Fruit fly (Drosophila melanogaster) whole organism, embryonic: ENCODE results near the gene Boh1.

Experiments used
- Bgb ChIP-seq: fragments of 200-800 bp; sonication (Bioruptor generic); IDR thresholded peaks from 2 replicates; pipeline ENCODE4 v1.3.6; 2022; ENCODE audit warnings: missing biosample characterization, missing genetic modification characterization; ENCODE audit not compliant: partially characterized antibody
- CG12219 ChIP-seq: fragments of 200-800 bp; sonication (Bioruptor generic); optimal IDR thresholded peaks from 3 replicates; lab custom pipeline; 2018; ENCODE audit warnings: missing biosample characterization, mild to moderate bottlenecking, missing genetic modification characterization
- CG13287 ChIP-seq: fragments of 200-800 bp; sonication (Bioruptor generic); IDR thresholded peaks from 2 replicates; pipeline ENCODE4 v1.3.6; 2022; ENCODE audit warnings: missing biosample characterization, missing genetic modification characterization; ENCODE audit not compliant: partially characterized antibody
- CG15479 ChIP-seq: fragments of 200-800 bp; sonication (Bioruptor generic); optimal IDR thresholded peaks from 3 replicates; lab custom pipeline; 2019; ENCODE audit warnings: missing biosample characterization, mild to moderate bottlenecking, missing genetic modification characterization, moderate library complexity
- CG16863 ChIP-seq: fragments of 200-800 bp; sonication (Bioruptor generic); optimal IDR thresholded peaks from 3 replicates; lab custom pipeline; 2016; ENCODE audit warnings: missing biosample characterization, missing genetic modification characterization
- CG17328 ChIP-seq: fragments of 200-800 bp; sonication (Bioruptor generic); IDR thresholded peaks from 2 replicates; pipeline ENCODE4 v1.3.6; 2022; ENCODE audit warnings: missing biosample characterization, missing genetic modification characterization
- CG30020 ChIP-seq: fragments of 200-800 bp; optimal IDR thresholded peaks from 2 replicates; lab custom pipeline; 2019; ENCODE audit warnings: missing biosample characterization, mild to moderate bottlenecking, missing genetic modification characterization, moderate library complexity
- CG32772 ChIP-seq: fragments of 200-800 bp; sonication (Bioruptor generic); IDR thresholded peaks from 2 replicates; pipeline ENCODE4 v1.3.6; 2022; ENCODE audit warnings: missing biosample characterization, missing genetic modification characterization
- CG34224 ChIP-seq: fragments of 200-800 bp; sonication (Bioruptor generic); IDR thresholded peaks from 3 replicates; pipeline ENCODE4 v1.3.6; 2022; ENCODE audit warnings: missing biosample characterization, missing genetic modification characterization; ENCODE audit not compliant: partially characterized antibody
- CG3726 ChIP-seq: fragments of 200-800 bp; sonication (Bioruptor generic); IDR thresholded peaks from 3 replicates; pipeline ENCODE4, ENCODE4 v1.3.6; 2022; ENCODE audit warnings: missing biosample characterization, missing genetic modification characterization
- CG4820 ChIP-seq: fragments of 200-800 bp; sonication (Bioruptor generic); optimal IDR thresholded peaks from 3 replicates; lab custom pipeline; 2016; ENCODE audit warnings: missing biosample characterization, missing genetic modification characterization
- CG5180 ChIP-seq: fragments of 200-800 bp; sonication (Bioruptor generic); optimal IDR thresholded peaks from 3 replicates; lab custom pipeline; 2017; ENCODE audit warnings: missing biosample characterization, missing genetic modification characterization, mild to moderate bottlenecking, moderate library complexity, missing genetic modification reagents
- CG7372 ChIP-seq: fragments of 200-800 bp; sonication (Bioruptor generic); IDR thresholded peaks from 2 replicates; pipeline ENCODE4 v1.3.6; 2022; ENCODE audit warnings: missing biosample characterization, missing genetic modification characterization
- CG7786 ChIP-seq: fragments of 200-800 bp; sonication (Bioruptor generic); optimal IDR thresholded peaks from 2 replicates; lab custom pipeline; 2016; ENCODE audit warnings: missing biosample characterization, missing genetic modification characterization
- CG9797 ChIP-seq: fragments of 200-800 bp; sonication (Bioruptor generic); optimal IDR thresholded peaks from 3 replicates; lab custom pipeline; 2018; ENCODE audit warnings: missing biosample characterization, mild to moderate bottlenecking, missing genetic modification characterization
- CG9817 ChIP-seq: fragments of 200-800 bp; sonication (Bioruptor generic); optimal IDR thresholded peaks from 2 replicates; lab custom pipeline; 2018; ENCODE audit warnings: missing biosample characterization, mild to moderate bottlenecking, missing genetic modification characterization, moderate library complexity
- CoRest ChIP-seq: fragments of 200-800 bp; sonication (Bioruptor generic); optimal IDR thresholded peaks from 3 replicates; lab custom pipeline; 2018; ENCODE audit warnings: missing biosample characterization, mild to moderate bottlenecking, missing genetic modification characterization, moderate library complexity
- Gug ChIP-seq: fragments of 200-800 bp; sonication (Bioruptor generic); IDR thresholded peaks from 4 replicates; pipeline ENCODE4 v1.3.6; 2022; ENCODE audit warnings: missing biosample characterization, missing genetic modification characterization
- Hand ChIP-seq: fragments of 200-800 bp; sonication (Bioruptor generic); optimal IDR thresholded peaks from 2 replicates; lab custom pipeline; 2017; ENCODE audit warnings: mild to moderate bottlenecking, missing biosample characterization, missing genetic modification reagents, missing genetic modification characterization
- MBD-R2 ChIP-seq: fragments of 200-800 bp; sonication (Bioruptor generic); IDR thresholded peaks from 2 replicates; pipeline ENCODE4 v1.3.6; 2022; ENCODE audit warnings: missing biosample characterization, missing genetic modification characterization
- MTF-1 ChIP-seq: fragments of 200-800 bp; sonication (Bioruptor generic); optimal IDR thresholded peaks from 2 replicates; lab custom pipeline; 2018; ENCODE audit warnings: missing biosample characterization, mild to moderate bottlenecking, missing genetic modification characterization, borderline replicate concordance
- NfI ChIP-seq: fragments of 200-800 bp; sonication (Bioruptor generic); optimal IDR thresholded peaks from 3 replicates; lab custom pipeline; 2018; ENCODE audit warnings: missing biosample characterization, mild to moderate bottlenecking, missing genetic modification characterization, moderate library complexity
- Opbp ChIP-seq: fragments of 200-800 bp; sonication (Bioruptor generic); IDR thresholded peaks from 3 replicates; pipeline ENCODE4 v1.3.6; 2022; ENCODE audit warnings: missing biosample characterization, missing genetic modification characterization; ENCODE audit not compliant: partially characterized antibody
- PHDP ChIP-seq: fragments of 200-800 bp; sonication (Bioruptor generic); optimal IDR thresholded peaks from 3 replicates; lab custom pipeline; 2018; ENCODE audit warnings: missing biosample characterization, mild to moderate bottlenecking, missing genetic modification characterization, moderate library complexity
- Ptx1 ChIP-seq: fragments of 200-800 bp; sonication (Bioruptor generic); IDR thresholded peaks from 2 replicates; pipeline ENCODE4 v1.3.6; 2022; ENCODE audit warnings: missing biosample characterization, missing genetic modification characterization
- Sin3A ChIP-seq: fragments of >200 bp; optimal IDR thresholded peaks from 2 replicates; lab custom pipeline; 2018
- chn ChIP-seq: fragments of 200-800 bp; sonication (Bioruptor generic); optimal IDR thresholded peaks from 2 replicates; lab custom pipeline; 2016; ENCODE audit warnings: missing biosample characterization, missing genetic modification characterization
- dan ChIP-seq: fragments of 200-800 bp; sonication (Bioruptor generic); IDR thresholded peaks from 2 replicates; pipeline ENCODE4 v1.3.6; 2022; ENCODE audit warnings: missing biosample characterization, missing genetic modification characterization
- dm ChIP-seq: fragments of 200-800 bp; sonication (Bioruptor generic); optimal IDR thresholded peaks from 3 replicates; lab custom pipeline; 2016; ENCODE audit warnings: missing biosample characterization, missing genetic modification characterization
- ftz-f1 ChIP-seq: fragments of 200-800 bp; sonication (Bioruptor generic); optimal IDR thresholded peaks from 2 replicates; lab custom pipeline; 2016; ENCODE audit warnings: missing biosample characterization, missing genetic modification characterization
- gro ChIP-seq: fragments of 200-800 bp; sonication (Bioruptor generic); optimal IDR thresholded peaks from 2 replicates; lab custom pipeline; 2016; ENCODE audit warnings: missing biosample characterization, missing genetic modification characterization
- ham ChIP-seq: fragments of 200-800 bp; sonication (Bioruptor generic); IDR thresholded peaks from 2 replicates; pipeline ENCODE4 v1.3.6; 2022; ENCODE audit warnings: missing biosample characterization, missing genetic modification characterization
- hkb ChIP-seq, 2 experiments: fragments of 200-800 bp in 1 of 2; fragments of >200 bp in 1 of 2; sonication (Bioruptor generic) in 1 of 2; IDR thresholded peaks in 1 of 2; optimal IDR thresholded peaks in 1 of 2; 2 replicates each; pipeline versions ENCODE4 v1.3.6 to Lab custom; 2017 to 2022; ENCODE audit warnings: missing biosample characterization in 1 of 2, missing genetic modification characterization in 1 of 2
- klu ChIP-seq: fragments of 200-800 bp; sonication (Bioruptor generic); IDR thresholded peaks from 2 replicates; pipeline ENCODE4 v1.3.6; 2022; ENCODE audit warnings: missing biosample characterization, missing genetic modification characterization
- org-1 ChIP-seq: fragments of 200-800 bp; sonication (Bioruptor generic); optimal IDR thresholded peaks from 2 replicates; lab custom pipeline; 2017; ENCODE audit warnings: missing biosample characterization, missing genetic modification characterization
- pan ChIP-seq, 4 experiments: fragments of >200 bp in 3 of 4; fragments of 200-800 bp in 1 of 4; sonication (Bioruptor generic) in 1 of 4; optimal IDR thresholded peaks in 3 of 4; IDR thresholded peaks in 1 of 4; 2 replicates each; pipeline versions ENCODE4 v1.3.6 to Lab custom; 2017 to 2022; ENCODE audit warnings: missing biosample characterization in 2 of 4, missing genetic modification characterization in 2 of 4, mixed read lengths in 1 of 4
- pfk ChIP-seq: fragments of 200-800 bp; sonication (Bioruptor generic); optimal IDR thresholded peaks from 2 replicates; lab custom pipeline; 2018; ENCODE audit warnings: missing biosample characterization, mild to moderate bottlenecking, missing genetic modification characterization, moderate library complexity
- run ChIP-seq: fragments of 200-800 bp; sonication (Bioruptor generic); optimal IDR thresholded peaks from 3 replicates; lab custom pipeline; 2018; ENCODE audit warnings: missing biosample characterization, mild to moderate bottlenecking, missing genetic modification characterization
- sd ChIP-seq: fragments of 200-800 bp; sonication (Bioruptor generic); optimal IDR thresholded peaks from 3 replicates; lab custom pipeline; 2018; ENCODE audit warnings: missing biosample characterization, mild to moderate bottlenecking, missing genetic modification characterization, moderate library complexity
- sens-2 ChIP-seq: fragments of 200-800 bp; sonication (Bioruptor generic); IDR thresholded peaks from 2 replicates; pipeline ENCODE4 v1.3.6; 2022; ENCODE audit warnings: missing biosample characterization, missing genetic modification characterization
- slou ChIP-seq: fragments of 200-800 bp; sonication (Bioruptor generic); optimal IDR thresholded peaks from 3 replicates; lab custom pipeline; 2016; ENCODE audit warnings: missing biosample characterization, missing genetic modification characterization
- sna ChIP-seq: fragments of 200-800 bp; sonication (Bioruptor generic); IDR thresholded peaks from 2 replicates; pipeline ENCODE4 v1.3.6; 2022; ENCODE audit warnings: missing biosample characterization, missing genetic modification characterization; ENCODE audit not compliant: partially characterized antibody
- sqz ChIP-seq: fragments of 200-800 bp; sonication (Bioruptor generic); optimal IDR thresholded peaks from 3 replicates; lab custom pipeline; 2018; ENCODE audit warnings: missing biosample characterization, mild to moderate bottlenecking, missing genetic modification characterization
- sug ChIP-seq: fragments of 200-800 bp; optimal IDR thresholded peaks from 2 replicates; lab custom pipeline; 2019; ENCODE audit warnings: missing biosample characterization, mild to moderate bottlenecking, missing genetic modification characterization, moderate library complexity
- vvl ChIP-seq: fragments of 200-800 bp; sonication (Bioruptor generic); IDR thresholded peaks from 2 replicates; pipeline ENCODE4 v1.3.6; 2022; ENCODE audit warnings: missing biosample characterization, missing genetic modification characterization
- wdn ChIP-seq: fragments of 200-800 bp; sonication (Bioruptor generic); IDR thresholded peaks from 2 replicates; pipeline ENCODE4 v1.3.6; 2022; ENCODE audit warnings: missing biosample characterization, missing genetic modification characterization
- zf30C ChIP-seq: fragments of 200-800 bp; sonication (Bioruptor generic); optimal IDR thresholded peaks from 3 replicates; lab custom pipeline; 2018; ENCODE audit warnings: missing biosample characterization, mild to moderate bottlenecking, missing genetic modification characterization

The Boh1 gene

dm6 chr3R:27948421-27948906 lies 29.2 kb upstream of the Boh1 start, which contains the start of gene Gp93 (continued):
- no peak for TF ChIP-seq CG5180 (GFP tag; lab: Kevin White, UChicago)
- TF ChIP-seq slou = peak; percentile 12
- peak; percentile 47 for TF ChIP-seq CG30020 (tag; lab: Kevin White, UChicago)
- TF ChIP-seq MBD-R2 (GFP tag; lab: Robert Waterston, UW) = peak; percentile 48
- TF ChIP-seq Gug = peak; percentile 35; the same call in 2 of the 4 replicates
- TF ChIP-seq sqz (GFP tag; lab: Kevin White, UChicago) = peak; percentile 95
- peak; percentile 40; the same call in 1 of the 2 replicates for TF ChIP-seq CG7372 (GFP tag; lab: Robert Waterston, UW)
- TF ChIP-seq CG7786 (GFP tag; lab: Kevin White, UChicago) = no peak
- no peak for TF ChIP-seq PHDP (tag; lab: Kevin White, UChicago)
- TF ChIP-seq CG17328 (GFP tag; lab: Robert Waterston, UW) = peak; percentile 67; the same call in 1 of the 2 replicates
- peak; percentile 22 for TF ChIP-seq CG16863 (GFP tag; lab: Kevin White, UChicago)
- TF ChIP-seq Opbp (GFP tag; lab: Robert Waterston, UW) = peak; percentile 56; the same call in 1 of the 3 replicates
- TF ChIP-seq CG12219 (GFP tag; lab: Kevin White, UChicago) = peak; percentile 15
- TF ChIP-seq gro (GFP tag; lab: Kevin White, UChicago) = no peak
- TF ChIP-seq CG9817 (tag; lab: Kevin White, UChicago) = peak; percentile 46
- no peak for TF ChIP-seq run
- TF ChIP-seq Ptx1 (GFP tag; lab: Robert Waterston, UW) = peak; percentile 73; the same call in 1 of the 2 replicates
- peak; percentile 19 for TF ChIP-seq Hand (GFP tag; lab: Kevin White, UChicago)
- TF ChIP-seq wdn = 0 out of 2 replicates have a peak, but pooled peaks have one; percentile 5
- TF ChIP-seq sug = peak; percentile 42
- TF ChIP-seq org-1 (GFP tag; lab: Kevin White, UChicago) = peak; percentile 2
- peak; percentile 29 for TF ChIP-seq CG4820 (GFP tag; lab: Kevin White, UChicago)
- TF ChIP-seq dan (GFP tag; lab: Robert Waterston, UW) = no peak
- TF ChIP-seq zf30C (GFP tag; lab: Kevin White, UChicago) = no peak
- TF ChIP-seq klu = peak; percentile 19; the same call in 1 of the 2 replicates
- peak; percentile 37 for TF ChIP-seq Sin3A (lab: Kevin White, UChicago)
- TF ChIP-seq pan (optimal IDR thresholded peaks at IDR 0.05; lab: Kevin White, UChicago) = no peak
- TF ChIP-seq pan (GFP tag; optimal IDR thresholded peaks at IDR 0.05 in 1 of 2, IDR thresholded peaks at IDR 0.05 in 1 of 2) = peak in 1 of 2 experiments; percentile 67
- peak; percentile 24 for TF ChIP-seq MTF-1 (GFP tag; lab: Kevin White, UChicago)
- TF ChIP-seq sd (tag; lab: Kevin White, UChicago) = peak; percentile 82

- TF ChIP-seq CG34224 (GFP tag; lab: Robert Waterston, UW) (peak; percentile 29; the same call in 1 of the 3 replicates), chn (GFP tag; lab: Kevin White, UChicago) (peak; percentile 10), dm (peak; percentile 62), MBD-R2 (GFP tag; lab: Robert Waterston, UW) (peak; percentile 47), Opbp (GFP tag; lab: Robert Waterston, UW) (0 out of 3 replicates have a peak, but pooled peaks have one; percentile 24), klu (peak; percentile 16; the same call in 1 of the 2 replicates), sens-2 (no peak), CoRest (tag; lab: Kevin White, UChicago) (no peak), CG15479 (GFP tag; lab: Kevin White, UChicago) (peak; percentile 36), pfk (GFP tag; lab: Kevin White, UChicago) (no peak), ham (no peak), CG32772 (GFP tag; lab: Robert Waterston, UW) (no peak), CG3726 (no peak), sna (GFP tag; lab: Robert Waterston, UW) (0 out of 2 replicates have a peak, but pooled peaks have one; percentile 20), NfI (no peak), hkb (optimal IDR thresholded peaks at IDR 0.05; lab: Kevin White, UChicago) (no peak), hkb (GFP tag; IDR thresholded peaks at IDR 0.05; lab: Robert Waterston, UW) (no peak), vvl (no peak), CG13287 (GFP tag; lab: Robert Waterston, UW) (peak; percentile 26; the same call in 1 of the 2 replicates), Bgb (GFP tag; lab: Robert Waterston, UW) (peak; percentile 39; the same call in 1 of the 2 replicates), CG9797 (GFP tag; lab: Kevin White, UChicago) (peak; percentile 66), ftz-f1 (GFP tag; lab: Kevin White, UChicago) (no peak)
Observed at dm6 chr3R:27947682-27948245, 28.5 kb upstream of the Boh1 start, which contains the start of gene mfrn. TSS of gene mfrn (minus strand) at chr3R:27948021.
